Fruit fly (Drosophila melanogaster): ENCODE measurements around the gene Sh3beta.

Sh3beta gene

DNA sequence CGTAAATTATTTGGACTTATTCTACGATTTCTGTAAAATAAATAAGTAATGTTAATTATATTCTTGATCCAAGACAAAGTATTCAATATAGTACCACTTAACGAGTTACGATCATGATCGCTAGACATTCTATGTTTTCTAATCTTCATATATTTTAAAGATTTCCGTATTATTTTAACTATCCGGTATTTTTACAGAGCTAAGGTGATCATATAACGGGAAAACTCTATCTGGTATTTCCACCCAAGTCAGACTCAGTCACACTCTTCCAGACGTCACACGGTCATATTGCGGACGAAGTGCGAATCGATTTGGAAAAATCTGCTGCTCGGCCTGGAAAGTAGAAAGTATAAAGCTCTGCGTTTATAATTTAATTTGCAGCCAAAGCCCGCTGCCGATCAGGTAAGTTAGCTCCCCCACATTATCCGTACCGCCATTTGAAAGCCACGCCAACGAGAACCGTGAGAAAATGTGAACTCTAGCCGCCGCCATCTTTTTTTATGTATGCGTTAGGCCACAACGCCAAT lies 29.8 kb downstream of the Sh3beta start, which contains the start of the genes lark and eco (continued):
- TF ChIP-seq CG7556 (GFP tag; optimal IDR thresholded peaks at IDR 0.05), result no peak
- no peak for TF ChIP-seq CG17186 (GFP tag; optimal IDR thresholded peaks at IDR 0.05)
- no peak for TF ChIP-seq maf-S (GFP tag; optimal IDR thresholded peaks at IDR 0.05)
- TF ChIP-seq CG1024 (GFP tag; IDR thresholded peaks at IDR 0.05), result no peak
- TF ChIP-seq pita (GFP tag; optimal IDR thresholded peaks at IDR 0.05), result no peak
- no peak for TF ChIP-seq crc (GFP tag; optimal IDR thresholded peaks at IDR 0.05)
- TF ChIP-seq CG13894 (tag; optimal IDR thresholded peaks at IDR 0.05), result no peak

DNA sequence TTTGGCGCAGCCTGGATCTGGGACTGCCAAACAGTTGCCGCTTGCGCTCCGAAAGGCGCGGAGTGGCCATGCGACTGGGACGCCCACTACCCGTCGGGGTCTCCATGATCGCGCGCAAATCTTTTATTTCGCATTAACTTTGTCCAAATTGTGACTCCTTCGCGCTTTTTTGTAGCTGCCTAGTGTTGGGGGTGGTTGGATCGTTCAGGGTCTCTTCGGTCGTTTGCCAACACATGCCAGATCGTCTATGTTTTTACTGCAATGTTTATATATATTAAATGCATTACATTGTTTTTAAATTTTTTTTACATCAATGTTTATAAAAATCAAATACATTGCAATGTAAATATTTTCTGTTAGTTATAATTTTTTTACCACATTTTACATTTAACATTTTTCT lies 30.3 kb downstream of the Sh3beta start:
- TF ChIP-seq CG11247 (GFP tag; IDR thresholded peaks at IDR 0.05), result 0 out of 2 replicates have a peak, but pooled peaks have one; percentile 16
- TF ChIP-seq tgo (GFP tag; IDR thresholded peaks at IDR 0.05), result no peak
- TF ChIP-seq ara (GFP tag; IDR thresholded peaks at IDR 0.05), result no peak
- peak; percentile 43; the same call in 1 of the 2 replicates for TF ChIP-seq Rfx (GFP tag; IDR thresholded peaks at IDR 0.05)
- TF ChIP-seq CG2712 (tag; optimal IDR thresholded peaks at IDR 0.05), result no peak
- TF ChIP-seq Gug (GFP tag; IDR thresholded peaks at IDR 0.05), result no peak
- TF ChIP-seq CG1792 (GFP tag; optimal IDR thresholded peaks at IDR 0.05), result no peak
- peak; percentile 46; the same call in 1 of the 2 replicates for TF ChIP-seq E2f2 (GFP tag; IDR thresholded peaks at IDR 0.05)
- TF ChIP-seq CG11723 (GFP tag; optimal IDR thresholded peaks at IDR 0.05), result no peak
- peak; percentile 63 for TF ChIP-seq MBD-R2 (GFP tag; IDR thresholded peaks at IDR 0.05)
- no peak for TF ChIP-seq tna (GFP tag; IDR thresholded peaks at IDR 0.05; ENCODE audit: partially characterized antibody)
- TF ChIP-seq Drgx (GFP tag; IDR thresholded peaks at IDR 0.05), result no peak
- TF ChIP-seq Deaf1 (tag; optimal IDR thresholded peaks at IDR 0.05), result no peak
- TF ChIP-seq Oaz (GFP tag; IDR thresholded peaks at IDR 0.05), result no peak
- peak; percentile 11; the same call in 1 of the 2 replicates for TF ChIP-seq CG13287 (GFP tag; IDR thresholded peaks at IDR 0.05; ENCODE audit: partially characterized antibody)
- TF ChIP-seq sob (GFP tag; IDR thresholded peaks at IDR 0.05), result peak; percentile 12; the same call in 1 of the 2 replicates
- TF ChIP-seq bbx (GFP tag; IDR thresholded peaks at IDR 0.05; ENCODE audit: partially characterized antibody), result peak; percentile 27; the same call in 1 of the 2 replicates
- peak; percentile 33 for TF ChIP-seq CG4617 (GFP tag; optimal IDR thresholded peaks at IDR 0.05; ENCODE audit: borderline replicate concordance)
- peak; percentile 44 for TF ChIP-seq MESR4 (GFP tag; optimal IDR thresholded peaks at IDR 0.05)
- TF ChIP-seq Camta (GFP tag; optimal IDR thresholded peaks at IDR 0.05), result no peak
- peak; percentile 40; the same call in 1 of the 2 replicates for TF ChIP-seq CG9932 (GFP tag; IDR thresholded peaks at IDR 0.05)
- TF ChIP-seq CG2120 (GFP tag; optimal IDR thresholded peaks at IDR 0.05), result peak; percentile 38
- no peak for TF ChIP-seq sna (GFP tag; IDR thresholded peaks at IDR 0.05; ENCODE audit: partially characterized antibody)
- no peak for TF ChIP-seq CG16779 (GFP tag; IDR thresholded peaks at IDR 0.05)
- no peak for TF ChIP-seq gem (tag; optimal IDR thresholded peaks at IDR 0.05)
- no peak for TF ChIP-seq CG34376 (GFP tag; optimal IDR thresholded peaks at IDR 0.05)
- TF ChIP-seq zfh1 (GFP tag; IDR thresholded peaks at IDR 0.05), result 0 out of 3 replicates have a peak, but pooled peaks have one; percentile 39
- TF ChIP-seq CG32767 (GFP tag; IDR thresholded peaks at IDR 0.05), result no peak
- TF ChIP-seq usp (GFP tag; optimal IDR thresholded peaks at IDR 0.05), result no peak
- TF ChIP-seq insv (GFP tag; optimal IDR thresholded peaks at IDR 0.05), result no peak
- TF ChIP-seq E2f1 (GFP tag; IDR thresholded peaks at IDR 0.05), result peak; percentile 38; the same call in 1 of the 2 replicates
- no peak for TF ChIP-seq gt (GFP tag; IDR thresholded peaks at IDR 0.05)
- no peak for TF ChIP-seq kni (GFP tag; optimal IDR thresholded peaks at IDR 0.05)
- peak; percentile 84 for TF ChIP-seq Med (GFP tag)
- TF ChIP-seq Scr (GFP tag; IDR thresholded peaks at IDR 0.05; ENCODE audit: partially characterized antibody), result 0 out of 2 replicates have a peak, but pooled peaks have one; percentile 13
- no peak for TF ChIP-seq CG9609 (GFP tag; optimal IDR thresholded peaks at IDR 0.05)
- TF ChIP-seq CG11696 (GFP tag; IDR thresholded peaks at IDR 0.05), result no peak
- TF ChIP-seq CG4820 (GFP tag; optimal IDR thresholded peaks at IDR 0.05), result no peak
- peak; percentile 11; the same call in 1 of the 2 replicates for TF ChIP-seq bowl (GFP tag; IDR thresholded peaks at IDR 0.05)
- TF ChIP-seq Abd-B (GFP tag; optimal IDR thresholded peaks at IDR 0.05), result no peak
- 0 out of 3 replicates have a peak, but pooled peaks have one; percentile 20 for TF ChIP-seq ci (GFP tag; IDR thresholded peaks at IDR 0.05)
- TF ChIP-seq CG2202 (tag; optimal IDR thresholded peaks at IDR 0.05), result no peak
